Worm (Caenorhabditis elegans) whole organism, late embryonic: ENCODE measurements around the gene taf-7.1.

ENCODE experiments used
- C08G9.2 ChIP-seq: sonication (generic microtip); optimal IDR thresholded peaks from 2 replicates; lab custom pipeline; 2016; ENCODE audit warnings: mild to moderate bottlenecking, missing genetic modification characterization, moderate library complexity, missing compliant biosample characterization
- K02D7.2 ChIP-seq: sonication (generic microtip); optimal IDR thresholded peaks from 2 replicates; lab custom pipeline; 2017; ENCODE audit warnings: mild to moderate bottlenecking, missing genetic modification characterization, missing compliant biosample characterization
- K09A11.1 ChIP-seq: sonication (generic microtip); optimal IDR thresholded peaks from 2 replicates; lab custom pipeline; 2017; ENCODE audit warnings: antibody characterized with exemption, mild to moderate bottlenecking, missing genetic modification characterization, missing compliant biosample characterization; ENCODE audit not compliant: insufficient read depth
- ahr-1 ChIP-seq: sonication (generic microtip); optimal IDR thresholded peaks from 2 replicates; lab custom pipeline; 2016; ENCODE audit warnings: missing genetic modification characterization, missing compliant biosample characterization
- ama-1 ChIP-seq: fragments of 150-350 bp; optimal IDR thresholded peaks from 2 replicates; lab custom pipeline; 2014
- ceh-14 ChIP-seq: sonication (generic microtip); optimal IDR thresholded peaks from 2 replicates; lab custom pipeline; 2016; ENCODE audit warnings: missing genotype, missing genetic modification characterization, missing compliant biosample characterization
- ceh-18 ChIP-seq: sonication (generic microtip); optimal IDR thresholded peaks from 2 replicates; lab custom pipeline; 2016; ENCODE audit warnings: missing genetic modification characterization, missing compliant biosample characterization
- ceh-19 ChIP-seq: fragments of 200-800 bp; sonication (Bioruptor generic); optimal IDR thresholded peaks from 2 replicates; lab custom pipeline; 2018; ENCODE audit warnings: mild to moderate bottlenecking, missing genetic modification characterization, missing compliant biosample characterization
- ceh-2 ChIP-seq: sonication (generic microtip); optimal IDR thresholded peaks from 2 replicates; lab custom pipeline; 2016; ENCODE audit warnings: missing genotype, missing genetic modification characterization, missing compliant biosample characterization
- ceh-24 ChIP-seq: sonication (generic microtip); optimal IDR thresholded peaks from 2 replicates; lab custom pipeline; 2016; ENCODE audit warnings: mild to moderate bottlenecking, missing genetic modification characterization, missing compliant biosample characterization
- ceh-45 ChIP-seq: fragments of 200-800 bp; sonication (Bioruptor generic); IDR thresholded peaks from 2 replicates; pipeline ENCODE4 v1.3.6; 2022; ENCODE audit warnings: missing genetic modification reagents, missing genetic modification characterization, missing compliant biosample characterization
- ceh-6 ChIP-seq: fragments of 200-800 bp; sonication (Bioruptor generic); optimal IDR thresholded peaks from 2 replicates; lab custom pipeline; 2018; ENCODE audit warnings: mild to moderate bottlenecking, missing genetic modification characterization, missing compliant biosample characterization
- elt-4 ChIP-seq: sonication (generic microtip); optimal IDR thresholded peaks from 2 replicates; lab custom pipeline; 2016; ENCODE audit warnings: missing genetic modification characterization, missing compliant biosample characterization
- eyg-1 ChIP-seq: sonication (generic microtip); optimal IDR thresholded peaks from 2 replicates; lab custom pipeline; 2016; ENCODE audit warnings: missing genotype, missing genetic modification characterization, missing compliant biosample characterization
- fax-1 ChIP-seq: sonication (generic microtip); optimal IDR thresholded peaks from 2 replicates; lab custom pipeline; 2016; ENCODE audit warnings: missing genotype, missing genetic modification characterization, missing compliant biosample characterization
- hlh-30 ChIP-seq: sonication (generic microtip); optimal IDR thresholded peaks from 2 replicates; lab custom pipeline; 2017; ENCODE audit warnings: antibody characterized with exemption, missing genetic modification characterization, missing compliant biosample characterization; ENCODE audit not compliant: insufficient read depth
- hlh-6 ChIP-seq: sonication (generic microtip); optimal IDR thresholded peaks from 2 replicates; lab custom pipeline; 2016; ENCODE audit warnings: missing genotype, missing genetic modification characterization, missing compliant biosample characterization
- lim-6 ChIP-seq: sonication (generic microtip); optimal IDR thresholded peaks from 2 replicates; lab custom pipeline; 2016; ENCODE audit warnings: missing genetic modification characterization, missing compliant biosample characterization
- madf-2 ChIP-seq: sonication (generic microtip); optimal IDR thresholded peaks from 2 replicates; lab custom pipeline; 2017; ENCODE audit warnings: missing genetic modification characterization, missing compliant biosample characterization
- mec-3 ChIP-seq: sonication (generic microtip); optimal IDR thresholded peaks from 2 replicates; lab custom pipeline; 2016; ENCODE audit warnings: borderline replicate concordance, missing genetic modification characterization, missing compliant biosample characterization
- nfya-1 ChIP-seq: sonication (generic microtip); optimal IDR thresholded peaks from 2 replicates; lab custom pipeline; 2017; ENCODE audit warnings: missing genetic modification characterization, mild to moderate bottlenecking, missing compliant biosample characterization, antibody characterized with exemption, moderate library complexity
- npax-4 ChIP-seq: sonication (generic microtip); optimal IDR thresholded peaks from 2 replicates; lab custom pipeline; 2016; ENCODE audit warnings: missing genetic modification characterization, missing compliant biosample characterization
- odd-2 ChIP-seq: sonication (generic microtip); optimal IDR thresholded peaks from 2 replicates; lab custom pipeline; 2017; ENCODE audit warnings: antibody characterized with exemption, mild to moderate bottlenecking, missing genetic modification characterization, missing compliant biosample characterization
- pag-3 ChIP-seq: sonication (generic microtip); optimal IDR thresholded peaks from 2 replicates; lab custom pipeline; 2016; ENCODE audit warnings: missing compliant biosample characterization, missing genetic modification characterization, borderline replicate concordance
- pax-1 ChIP-seq: fragments of 150-350 bp; optimal IDR thresholded peaks from 2 replicates; lab custom pipeline; 2014; ENCODE audit warnings: missing biosample characterization, missing genetic modification characterization
- pha-4 ChIP-seq: fragments of 150-350 bp; optimal IDR thresholded peaks from 2 replicates; lab custom pipeline; 2018; ENCODE audit warnings: missing biosample characterization, missing genetic modification reagents, missing genetic modification characterization
- pros-1 ChIP-seq: fragments of 150-350 bp; optimal IDR thresholded peaks from 2 replicates; lab custom pipeline; 2014; ENCODE audit warnings: missing biosample characterization, missing genetic modification reagents, missing genetic modification characterization
- rnt-1 ChIP-seq: sonication (generic microtip); optimal IDR thresholded peaks from 2 replicates; lab custom pipeline; 2016; ENCODE audit warnings: missing genetic modification characterization, missing compliant biosample characterization
- sox-4 ChIP-seq: sonication (generic microtip); optimal IDR thresholded peaks from 2 replicates; lab custom pipeline; 2017; ENCODE audit warnings: mild to moderate bottlenecking, missing genetic modification characterization, inconsistent platforms, missing compliant biosample characterization
- syd-9 ChIP-seq: sonication (generic microtip); optimal IDR thresholded peaks from 2 replicates; lab custom pipeline; 2016; ENCODE audit warnings: mild to moderate bottlenecking, missing genetic modification characterization, moderate library complexity, missing compliant biosample characterization
- tbx-7 ChIP-seq: sonication (generic microtip); optimal IDR thresholded peaks from 2 replicates; lab custom pipeline; 2016; ENCODE audit warnings: missing genotype, missing genetic modification characterization, missing compliant biosample characterization
- ttx-3 ChIP-seq: sonication (generic microtip); optimal IDR thresholded peaks from 2 replicates; lab custom pipeline; 2016; ENCODE audit warnings: missing genetic modification reagents, missing genetic modification characterization, missing compliant biosample characterization
- unc-3 ChIP-seq, 2 experiments: fragments of 200-800 bp in 1 of 2; sonication (Bioruptor generic) in 1 of 2; sonication (generic microtip) in 1 of 2; conservative IDR thresholded peaks in 1 of 2; optimal IDR thresholded peaks in 1 of 2; 2 replicates each; pipeline versions ENCODE4 v1.3.6 to Lab custom; 2016 to 2022; ENCODE audit warnings: missing compliant biosample characterization in 2 of 2, missing genetic modification characterization in 2 of 2, missing genetic modification reagents in 1 of 2
- unc-55 ChIP-seq: sonication (generic microtip); optimal IDR thresholded peaks from 2 replicates; lab custom pipeline; 2017; ENCODE audit warnings: missing biosample characterization, missing genetic modification reagents, missing genetic modification characterization
- unc-86 ChIP-seq: sonication (generic microtip); optimal IDR thresholded peaks from 2 replicates; lab custom pipeline; 2016; ENCODE audit warnings: missing genetic modification characterization, missing compliant biosample characterization
- ztf-16 ChIP-seq: sonication (generic microtip); optimal IDR thresholded peaks from 2 replicates; lab custom pipeline; 2017; ENCODE audit warnings: missing genetic modification characterization, missing compliant biosample characterization

Gene taf-7.1

DNA sequence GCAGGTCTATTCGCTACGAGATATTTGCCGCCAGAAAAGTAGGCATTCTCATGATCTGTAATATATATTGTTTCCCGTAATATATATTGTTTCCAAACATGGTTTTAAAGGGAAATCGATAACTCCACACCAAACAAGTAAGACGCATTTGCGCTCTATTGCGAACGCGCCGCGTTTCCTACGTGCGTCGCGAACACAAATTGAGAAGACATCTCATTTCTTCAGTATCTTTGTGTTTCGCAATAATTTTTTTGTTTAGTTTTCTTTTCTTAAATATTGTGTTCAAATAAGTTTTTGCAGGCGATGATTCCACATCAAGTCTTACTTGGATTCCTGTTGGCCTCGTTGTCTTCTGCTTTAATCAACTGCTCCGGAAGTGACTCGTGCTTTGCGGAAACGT lies 27.8 kb upstream of the taf-7.1 start, which contains the start of gene F54F7.6:
TSS of gene F54F7.6 (plus strand) at position 301 of the 400 bp plus-strand sequence.
- TF ChIP-seq ceh-6 (no peak), madf-2 (tag; lab: Kevin White, UChicago) (no peak), tbx-7 (tag; lab: Kevin White, UChicago) (no peak), K09A11.1 (tag; lab: Kevin White, UChicago) (no peak), lim-6 (tag; lab: Kevin White, UChicago) (no peak), ceh-14 (tag; lab: Kevin White, UChicago) (no peak), unc-3 (GFP tag; conservative IDR thresholded peaks at IDR 0.05; lab: Robert Waterston, UW) (no peak), unc-3 (tag; optimal IDR thresholded peaks at IDR 0.05; lab: Kevin White, UChicago) (no peak), pag-3 (tag; lab: Kevin White, UChicago) (no peak), ceh-18 (tag; lab: Kevin White, UChicago) (no peak), ama-1 (lab: Kevin White, UChicago) (no peak), K02D7.2 (tag; lab: Kevin White, UChicago) (no peak), hlh-30 (tag; lab: Kevin White, UChicago) (no peak)

DNA sequence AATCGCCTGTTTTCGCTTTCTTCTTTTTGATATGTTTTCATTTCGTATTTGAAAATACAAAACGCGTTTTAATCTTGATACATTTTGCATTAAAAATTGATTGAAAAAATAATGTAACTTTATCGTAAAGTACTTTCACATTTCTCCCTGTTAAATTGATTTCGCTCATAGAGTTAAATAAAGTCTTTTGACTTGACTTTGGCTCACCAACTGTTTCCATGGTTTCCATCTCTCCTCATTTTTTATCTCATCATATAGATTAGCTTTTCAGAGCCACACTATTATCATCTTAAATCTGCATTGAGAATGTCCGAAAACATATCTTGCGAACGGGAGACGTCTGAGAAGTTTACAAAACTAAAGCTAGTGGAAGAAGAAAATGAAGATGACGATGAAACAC lies 26.0 kb upstream of the taf-7.1 start, which contains the start of gene F54F7.10:
TSS of gene F54F7.10 (plus strand) at position 301 of the 400 bp plus-strand sequence.
- TF ChIP-seq ztf-16 (tag; lab: Kevin White, UChicago) (no peak), ama-1 (lab: Kevin White, UChicago) (no peak), pha-4 (tag; lab: Kevin White, UChicago) (no peak), fax-1 (tag; lab: Kevin White, UChicago) (no peak), pax-1 (tag; lab: Kevin White, UChicago) (no peak), rnt-1 (tag; lab: Kevin White, UChicago) (no peak), ceh-14 (tag; lab: Kevin White, UChicago) (no peak), ceh-24 (tag; lab: Kevin White, UChicago) (no peak)
- TF ChIP-seq, all 69 proteins: peak for 0

ce11 chrX:11857178-11857577 lies 19.9 kb upstream of the taf-7.1 start, which contains the start of gene mes-1:
Gene mes-1 (plus strand): TSS chrX:11857478.
- no peak for TF ChIP-seq nfya-1
- no peak for TF ChIP-seq hlh-6 (tag; lab: Kevin White, UChicago)
- TF ChIP-seq ceh-45 (GFP tag; lab: Robert Waterston, UW): no peak
- no peak for TF ChIP-seq lim-6 (tag; lab: Kevin White, UChicago)
- TF ChIP-seq ttx-3 (tag; lab: Kevin White, UChicago): no peak
- no peak for TF ChIP-seq fax-1 (tag; lab: Kevin White, UChicago)
- TF ChIP-seq npax-4 (tag; lab: Kevin White, UChicago): no peak
- no peak for TF ChIP-seq ceh-14 (tag; lab: Kevin White, UChicago)
- TF ChIP-seq odd-2 (tag; lab: Kevin White, UChicago): no peak
- no peak for TF ChIP-seq elt-4 (tag; lab: Kevin White, UChicago)
- no peak for TF ChIP-seq sox-4 (tag; lab: Kevin White, UChicago)
- TF ChIP-seq ceh-2: no peak
- TF ChIP-seq eyg-1 (tag; lab: Kevin White, UChicago): no peak
- TF ChIP-seq unc-55 (GFP tag; lab: Kevin White, UChicago): no peak
- TF ChIP-seq mec-3 (tag; lab: Kevin White, UChicago): no peak

ce11 chrX:11856214-11856613 lies 18.9 kb upstream of the taf-7.1 start:
- no peak for TF ChIP-seq npax-4 (tag; lab: Kevin White, UChicago)
- TF ChIP-seq syd-9 (tag; lab: Kevin White, UChicago): no peak
- TF ChIP-seq pha-4 (tag; lab: Kevin White, UChicago): no peak
- no peak for TF ChIP-seq C08G9.2 (tag; lab: Kevin White, UChicago)
- no peak for TF ChIP-seq tbx-7 (tag; lab: Kevin White, UChicago)
- TF ChIP-seq ahr-1 (tag; lab: Kevin White, UChicago): no peak
- TF ChIP-seq rnt-1 (tag; lab: Kevin White, UChicago): no peak
- TF ChIP-seq ceh-6: no peak
- TF ChIP-seq unc-86 (tag; lab: Kevin White, UChicago): no peak
- TF ChIP-seq ceh-19 (GFP tag; lab: Kevin White, UChicago): no peak
- TF ChIP-seq pros-1 (tag; lab: Kevin White, UChicago): no peak
